Worm (Caenorhabditis elegans) whole organism, young adult: ENCODE results near the gene asd-1.

Source experiments
- B0035.1 ChIP-seq: sonication (generic microtip); optimal IDR thresholded peaks from 2 replicates; lab custom pipeline; 2016; ENCODE audit warnings: missing genetic modification characterization, mild to moderate bottlenecking, missing compliant biosample characterization, missing genotype, missing genetic modification reagents
- Y67H2A.10 ChIP-seq: fragments of 200-800 bp; sonication (Bioruptor generic); conservative IDR thresholded peaks from 2 replicates; pipeline ENCODE4 v1.3.6; 2022; ENCODE audit warnings: missing genetic modification reagents, missing genetic modification characterization, missing compliant biosample characterization
- ama-1 ChIP-seq, 3 experiments: fragments of 150-350 bp in 1 of 3; sonication (generic microtip) in 2 of 3; optimal IDR thresholded peaks; 2 replicates each; lab custom pipeline; 2014 to 2018; ENCODE audit warnings: missing biosample characterization in 2 of 3, missing genetic modification characterization in 2 of 3, missing genetic modification reagents in 2 of 3
- cebp-2 ChIP-seq: fragments of 200-800 bp; sonication (Bioruptor generic); IDR thresholded peaks from 2 replicates; pipeline ENCODE4 v1.3.6; 2022; ENCODE audit warnings: missing genetic modification characterization, missing compliant biosample characterization
- egrh-3 ChIP-seq: fragments of 200-800 bp; sonication (Bioruptor generic); IDR thresholded peaks from 2 replicates; pipeline ENCODE4 v1.3.6; 2022; ENCODE audit warnings: missing genetic modification reagents, missing genetic modification characterization, missing compliant biosample characterization
- ekl-4 ChIP-seq: fragments of 200-800 bp; sonication (Bioruptor generic); IDR thresholded peaks from 2 replicates; pipeline ENCODE4 v1.3.6; 2022; ENCODE audit warnings: missing genetic modification reagents, missing genetic modification characterization, missing compliant biosample characterization
- ets-4 ChIP-seq: fragments of 200-800 bp; sonication (Bioruptor generic); optimal IDR thresholded peaks from 2 replicates; lab custom pipeline; 2018; ENCODE audit warnings: mild to moderate bottlenecking, missing genetic modification characterization, missing compliant biosample characterization
- mcd-1 ChIP-seq: fragments of 200-800 bp; sonication (Bioruptor generic); IDR thresholded peaks from 2 replicates; pipeline ENCODE4 v1.3.6; 2022; ENCODE audit warnings: missing genetic modification reagents, missing genetic modification characterization, missing compliant biosample characterization
- mel-28 ChIP-seq: sonication (generic microtip); optimal IDR thresholded peaks from 2 replicates; lab custom pipeline; 2016; ENCODE audit warnings: borderline replicate concordance, mild to moderate bottlenecking, missing genetic modification characterization, missing compliant biosample characterization
- nhr-120 ChIP-seq: fragments of 200-800 bp; sonication (Bioruptor generic); IDR thresholded peaks from 2 replicates; pipeline ENCODE4 v1.3.6; 2022; ENCODE audit warnings: missing genetic modification characterization, missing compliant biosample characterization
- sea-2 ChIP-seq: fragments of 200-800 bp; sonication (Bioruptor generic); IDR thresholded peaks from 2 replicates; pipeline ENCODE4 v1.3.6; 2022; ENCODE audit warnings: missing genetic modification characterization, missing compliant biosample characterization

- no peak for TF ChIP-seq mel-28 (tag; lab: Kevin White, UChicago)
- TF ChIP-seq sea-2: no peak
- TF ChIP-seq mcd-1: no peak
- TF ChIP-seq ekl-4: no peak
- no peak for TF ChIP-seq Y67H2A.10 (GFP tag; lab: Robert Waterston, UW)
- no peak for TF ChIP-seq B0035.1 (tag; lab: Kevin White, UChicago)
- TF ChIP-seq cebp-2 (GFP tag; lab: Robert Waterston, UW): no peak
- no peak for TF ChIP-seq ama-1 (optimal IDR thresholded peaks at IDR 0.05; lab: Kevin White, UChicago)
- no peak for TF ChIP-seq ama-1 (GFP tag; optimal IDR thresholded peaks at IDR 0.05; lab: Kevin White, UChicago)
- TF ChIP-seq nhr-120 (GFP tag; lab: Robert Waterston, UW): no peak
- TF ChIP-seq ets-4: no peak
- TF ChIP-seq egrh-3: no peak
Observed at ce11 chrIII:4209188-4209587, 12.1 kb downstream of the asd-1 start, which contains the start of gene phlp-2.
